Worm (Caenorhabditis elegans): ENCODE data around the gene bcs-1.

DNA sequence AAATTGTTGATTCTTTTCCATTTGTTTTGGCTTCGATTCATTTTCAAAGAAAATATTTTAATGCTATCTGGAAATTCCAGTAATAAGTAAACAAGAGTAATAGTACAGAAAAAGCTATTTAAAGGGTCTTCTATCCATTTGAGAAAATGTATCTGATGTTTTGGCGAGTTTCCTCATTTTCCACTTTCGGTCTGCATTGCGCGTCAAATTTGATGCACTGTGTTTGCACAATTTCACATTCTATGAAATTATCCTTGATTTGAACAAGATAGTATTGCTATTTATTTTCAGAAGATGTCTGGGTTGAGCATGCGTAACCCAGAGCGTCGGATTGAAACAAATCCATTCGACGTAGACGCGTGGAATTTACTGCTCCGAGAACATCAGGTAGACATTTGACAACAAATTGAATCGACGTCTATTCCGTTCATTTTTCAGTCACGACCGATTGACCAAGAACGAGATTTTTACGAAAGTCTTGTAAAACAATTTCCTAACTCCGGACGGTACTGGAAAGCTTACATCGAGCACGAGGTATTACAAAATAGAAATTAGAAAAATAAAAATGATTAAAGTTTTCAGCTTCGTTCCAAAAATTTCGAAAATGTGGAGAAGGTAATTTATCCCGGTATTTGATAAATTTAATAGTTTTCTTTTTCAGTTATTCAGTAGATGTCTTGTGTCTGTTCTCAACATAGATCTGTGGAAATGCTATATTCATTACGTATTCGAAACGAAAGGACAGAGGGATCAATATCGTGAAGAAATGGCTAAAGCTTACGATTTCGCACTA is 32.9 kb downstream of the bcs-1 start, which contains the start of gene suf-1:
- no peak for TF ChIP-seq klf-2 (GFP tag; conservative IDR thresholded peaks at IDR 0.05)
- no peak for TF ChIP-seq ztf-23 (GFP tag; IDR thresholded peaks at IDR 0.05)
- no peak for TF ChIP-seq flt-1 (GFP tag; IDR thresholded peaks at IDR 0.05)
- no peak for TF ChIP-seq T22C8.4 (GFP tag; IDR thresholded peaks at IDR 0.05)

Measured in whole organism, midembryonic.